Fruit fly (Drosophila melanogaster): ENCODE measurements around the gene CG3457.

DNA sequence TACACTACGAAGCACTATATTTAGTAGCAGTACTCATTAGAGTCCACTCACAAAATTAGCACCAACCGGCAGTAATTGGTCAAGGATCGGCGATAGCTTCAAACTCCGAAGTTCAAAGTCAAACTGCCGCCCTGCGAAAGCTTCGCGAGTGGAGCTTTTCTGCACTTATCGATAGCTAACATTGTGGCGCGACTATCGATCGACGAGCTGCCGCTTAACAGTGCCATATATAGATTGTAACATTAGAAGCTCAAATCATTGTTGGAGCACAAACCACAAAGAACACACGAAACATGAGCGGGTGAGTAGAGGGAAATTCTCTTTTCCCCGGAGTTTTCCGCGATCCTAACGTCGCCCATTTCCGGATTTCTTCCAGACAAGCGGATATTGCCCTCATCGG is 42.5 kb upstream of the CG3457 start, which contains the start of gene Pgd:
- TF ChIP-seq cnc (optimal IDR thresholded peaks at IDR 0.05) (no peak), CG11617 (GFP tag; optimal IDR thresholded peaks at IDR 0.05) (no peak)

Measured in whole organism, adult.